Worm (Caenorhabditis elegans): Measurements from ENCODE around the gene col-37.

DNA sequence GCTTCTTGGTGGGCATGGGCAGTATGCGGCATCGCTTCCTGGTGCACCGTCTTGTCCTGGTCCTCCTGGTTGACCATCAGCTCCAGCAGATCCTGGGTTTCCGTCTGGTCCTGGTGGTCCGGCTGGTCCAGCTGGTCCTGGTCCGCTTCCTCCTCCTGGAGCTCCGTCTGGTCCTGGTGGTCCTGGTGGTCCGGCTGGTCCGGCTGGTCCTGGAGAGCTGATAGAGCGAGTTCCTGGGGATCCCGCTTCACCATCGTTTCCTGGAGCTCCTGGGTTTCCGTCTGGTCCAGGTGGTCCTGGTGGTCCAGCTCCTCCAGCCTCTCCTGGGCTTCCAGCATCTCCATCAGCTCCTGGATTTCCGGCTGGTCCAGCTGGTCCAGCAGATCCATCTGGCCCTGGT lies 522 bp downstream of the col-37 start:
- no peak for TF ChIP-seq mab-5 (tag; optimal IDR thresholded peaks at IDR 0.05)
- TF ChIP-seq pha-4 (tag; optimal IDR thresholded peaks at IDR 0.05) = no peak
- TF ChIP-seq bed-3 (GFP tag; optimal IDR thresholded peaks at IDR 0.05) = no peak
- TF ChIP-seq ceh-39 (tag; optimal IDR thresholded peaks at IDR 0.05) = no peak
- TF ChIP-seq sptf-1 (tag; optimal IDR thresholded peaks at IDR 0.05) = no peak
- no peak for TF ChIP-seq nhr-2 (tag; optimal IDR thresholded peaks at IDR 0.05)
- no peak for TF ChIP-seq ces-1 (GFP tag; optimal IDR thresholded peaks at IDR 0.05)
- TF ChIP-seq blmp-1 (tag; optimal IDR thresholded peaks at IDR 0.05) = no peak
- no peak for TF ChIP-seq mep-1 (tag; optimal IDR thresholded peaks at IDR 0.05)
- TF ChIP-seq nhr-76 (tag; optimal IDR thresholded peaks at IDR 0.05) = no peak
- no peak for TF ChIP-seq unc-62 (GFP tag; optimal IDR thresholded peaks at IDR 0.05)
- no peak for TF ChIP-seq elt-1 (tag; optimal IDR thresholded peaks at IDR 0.05; ENCODE audit: borderline replicate concordance, insufficient read depth)
- TF ChIP-seq ztf-11 (tag; optimal IDR thresholded peaks at IDR 0.05) = no peak
